Worm (Caenorhabditis elegans) whole organism, L1 larva: ENCODE results near the gene E01G4.6.
A peak's percentile ranks its signal among the peaks of the same experiment; 100 is the strongest.

Experiments
- C04F5.9 ChIP-seq: sonication (generic microtip); optimal IDR thresholded peaks from 2 replicates; lab custom pipeline; 2016; ENCODE audit warnings: missing genetic modification characterization, missing compliant biosample characterization
- F16B12.6 ChIP-seq: fragments of 150-350 bp; optimal IDR thresholded peaks from 2 replicates; lab custom pipeline; 2014; ENCODE audit warnings: missing biosample characterization, missing genetic modification characterization
- Y116A8C.19 ChIP-seq: sonication (generic microtip); optimal IDR thresholded peaks from 2 replicates; lab custom pipeline; 2016; ENCODE audit warnings: missing compliant biosample characterization, missing genetic modification characterization, borderline replicate concordance
- aha-1 ChIP-seq: fragments of 150-350 bp; optimal IDR thresholded peaks from 2 replicates; lab custom pipeline; 2014; ENCODE audit warnings: missing biosample characterization, missing genetic modification characterization
- ama-1 ChIP-seq: fragments of 150-350 bp; optimal IDR thresholded peaks from 2 replicates; lab custom pipeline; 2014
- blmp-1 ChIP-seq: fragments of 150-350 bp; optimal IDR thresholded peaks from 2 replicates; lab custom pipeline; 2014; ENCODE audit warnings: missing biosample characterization, missing genetic modification characterization
- ceh-8 ChIP-seq: fragments of 200-800 bp; sonication (Bioruptor generic); optimal IDR thresholded peaks from 2 replicates; lab custom pipeline; 2018; ENCODE audit warnings: mild to moderate bottlenecking, missing genetic modification characterization, moderate library complexity, missing compliant biosample characterization
- ceh-88 ChIP-seq: fragments of 200-800 bp; sonication (Bioruptor generic); IDR thresholded peaks from 2 replicates; pipeline ENCODE4 v1.3.6; 2022; ENCODE audit warnings: missing genetic modification characterization, missing compliant biosample characterization
- ceh-90 ChIP-seq: sonication (generic microtip); optimal IDR thresholded peaks from 2 replicates; lab custom pipeline; 2016; ENCODE audit warnings: missing genetic modification characterization, missing compliant biosample characterization
- dsc-1 ChIP-seq: sonication (generic microtip); optimal IDR thresholded peaks from 2 replicates; lab custom pipeline; 2016; ENCODE audit warnings: mild to moderate bottlenecking, missing genetic modification characterization, missing compliant biosample characterization
- efl-3 ChIP-seq: fragments of 200-800 bp; sonication (Bioruptor generic); optimal IDR thresholded peaks from 2 replicates; lab custom pipeline; 2018; ENCODE audit warnings: mild to moderate bottlenecking, missing genetic modification characterization, missing compliant biosample characterization
- egl-27 ChIP-seq, 2 experiments: fragments of 150-350 bp in 1 of 2; sonication (generic microtip); optimal IDR thresholded peaks; 3 replicates each; lab custom pipeline; 2017 to 2018; ENCODE audit warnings: missing biosample characterization in 2 of 2, missing genetic modification characterization in 2 of 2, missing genetic modification reagents in 2 of 2
- fkh-10 ChIP-seq: sonication (generic microtip); optimal IDR thresholded peaks from 2 replicates; lab custom pipeline; 2017; ENCODE audit warnings: missing biosample characterization, missing genetic modification reagents, missing genetic modification characterization
- fkh-4 ChIP-seq: sonication (generic microtip); optimal IDR thresholded peaks from 2 replicates; lab custom pipeline; 2016; ENCODE audit warnings: missing compliant biosample characterization, missing genetic modification characterization, borderline replicate concordance
- fos-1 ChIP-seq: fragments of 150-350 bp; optimal IDR thresholded peaks from 2 replicates; lab custom pipeline; 2014; ENCODE audit warnings: missing biosample characterization, missing genetic modification characterization
- hlh-17 ChIP-seq: fragments of 200-800 bp; sonication (Bioruptor generic); optimal IDR thresholded peaks from 2 replicates; lab custom pipeline; 2018; ENCODE audit warnings: missing genetic modification characterization, mild to moderate bottlenecking, missing compliant biosample characterization, moderate library complexity, borderline replicate concordance
- hpl-2 ChIP-seq: fragments of 150-350 bp; optimal IDR thresholded peaks from 2 replicates; lab custom pipeline; 2014; ENCODE audit warnings: missing biosample characterization, missing genetic modification reagents, missing genetic modification characterization
- irx-1 ChIP-seq: sonication (generic microtip); optimal IDR thresholded peaks from 2 replicates; lab custom pipeline; 2016; ENCODE audit warnings: missing genetic modification characterization, missing compliant biosample characterization
- jun-1 ChIP-seq: fragments of 150-350 bp; optimal IDR thresholded peaks from 2 replicates; lab custom pipeline; 2014; ENCODE audit warnings: missing biosample characterization, missing genetic modification reagents, missing genetic modification characterization
- lin-13 ChIP-seq: fragments of 150-350 bp; optimal IDR thresholded peaks from 2 replicates; lab custom pipeline; 2014; ENCODE audit warnings: missing biosample characterization, missing genetic modification reagents, missing genetic modification characterization
- lin-14 ChIP-seq: fragments of 200-800 bp; sonication (Bioruptor generic); optimal IDR thresholded peaks from 2 replicates; lab custom pipeline; 2018; ENCODE audit warnings: mild to moderate bottlenecking, missing genetic modification characterization, moderate library complexity, missing compliant biosample characterization
- lin-15B ChIP-seq: fragments of 150-350 bp; sonication (generic microtip); optimal IDR thresholded peaks from 3 replicates; lab custom pipeline; 2014; ENCODE audit warnings: missing biosample characterization, missing genetic modification characterization
- lin-35 ChIP-seq, 2 experiments: fragments of 150-350 bp; optimal IDR thresholded peaks; 2 replicates each; lab custom pipeline; 2014; ENCODE audit warnings: missing biosample characterization in 2 of 2, missing genetic modification characterization in 2 of 2, missing genetic modification reagents in 2 of 2
- lsy-2 ChIP-seq, 2 experiments: fragments of 150-350 bp; optimal IDR thresholded peaks; 2 replicates each; lab custom pipeline; 2014; ENCODE audit warnings: missing biosample characterization in 2 of 2, missing genetic modification characterization in 2 of 2
- mdl-1 ChIP-seq, 2 experiments: fragments of 150-350 bp; optimal IDR thresholded peaks; 2 replicates each; lab custom pipeline; 2014 to 2017; ENCODE audit warnings: missing biosample characterization in 2 of 2, missing genetic modification characterization in 2 of 2, inconsistent platforms in 1 of 2
- mef-2 ChIP-seq: fragments of 150-350 bp; optimal IDR thresholded peaks from 2 replicates; lab custom pipeline; 2014; ENCODE audit warnings: missing biosample characterization, missing genetic modification characterization
- mep-1 ChIP-seq: fragments of 150-350 bp; optimal IDR thresholded peaks from 2 replicates; lab custom pipeline; 2014; ENCODE audit warnings: missing biosample characterization, missing genetic modification characterization
- nhr-11 ChIP-seq: fragments of 150-350 bp; optimal IDR thresholded peaks from 2 replicates; lab custom pipeline; 2014; ENCODE audit warnings: missing biosample characterization, missing genetic modification characterization
- nhr-12 ChIP-seq: sonication (generic microtip); optimal IDR thresholded peaks from 2 replicates; lab custom pipeline; 2017; ENCODE audit warnings: missing biosample characterization, missing genetic modification characterization
- nhr-19 ChIP-seq: fragments of 200-800 bp; sonication (Bioruptor generic); conservative IDR thresholded peaks from 2 replicates; pipeline ENCODE4 v1.3.6; 2022; ENCODE audit warnings: missing genetic modification characterization, missing compliant biosample characterization
- nhr-20 ChIP-seq: sonication (generic microtip); optimal IDR thresholded peaks from 2 replicates; lab custom pipeline; 2016; ENCODE audit warnings: mild to moderate bottlenecking, missing genetic modification characterization, missing compliant biosample characterization
- nhr-237 ChIP-seq: fragments of 150-350 bp; optimal IDR thresholded peaks from 2 replicates; lab custom pipeline; 2014; ENCODE audit warnings: missing biosample characterization, missing genetic modification characterization
- nhr-28 ChIP-seq: fragments of 150-350 bp; optimal IDR thresholded peaks from 2 replicates; lab custom pipeline; 2014; ENCODE audit warnings: missing biosample characterization, missing genetic modification characterization
- nhr-47 ChIP-seq: sonication (generic microtip); optimal IDR thresholded peaks from 2 replicates; lab custom pipeline; 2016; ENCODE audit warnings: mild to moderate bottlenecking, missing genetic modification characterization, moderate library complexity, missing compliant biosample characterization
- nhr-71 ChIP-seq: sonication (generic microtip); optimal IDR thresholded peaks from 2 replicates; lab custom pipeline; 2016; ENCODE audit warnings: mild to moderate bottlenecking, missing genetic modification characterization, moderate library complexity, missing compliant biosample characterization
- nhr-76 ChIP-seq: sonication (generic microtip); optimal IDR thresholded peaks from 2 replicates; lab custom pipeline; 2017; ENCODE audit warnings: missing biosample characterization, missing genetic modification characterization
- nhr-77 ChIP-seq: fragments of 150-350 bp; optimal IDR thresholded peaks from 2 replicates; lab custom pipeline; 2014; ENCODE audit warnings: missing biosample characterization, missing genetic modification characterization
- nhr-85 ChIP-seq: sonication (generic microtip); peaks from one replicate; lab custom pipeline; 2016; ENCODE audit warnings: missing genetic modification characterization, inconsistent platforms, missing compliant biosample characterization
- nhr-90 ChIP-seq: sonication (generic microtip); optimal IDR thresholded peaks from 2 replicates; lab custom pipeline; 2016; ENCODE audit warnings: mild to moderate bottlenecking, missing genetic modification characterization, missing compliant biosample characterization; ENCODE audit not compliant: poor library complexity
- pag-3 ChIP-seq: sonication (generic microtip); optimal IDR thresholded peaks from 2 replicates; lab custom pipeline; 2017; ENCODE audit warnings: missing genetic modification characterization, mild to moderate bottlenecking, missing compliant biosample characterization, antibody characterized with exemption, borderline replicate concordance; ENCODE audit not compliant: insufficient read depth
- pax-3 ChIP-seq: fragments of 200-800 bp; sonication (Bioruptor generic); optimal IDR thresholded peaks from 2 replicates; lab custom pipeline; 2018; ENCODE audit warnings: mild to moderate bottlenecking, missing genetic modification characterization, moderate library complexity, missing compliant biosample characterization
- rnt-1 ChIP-seq: sonication (generic microtip); optimal IDR thresholded peaks from 2 replicates; lab custom pipeline; 2016; ENCODE audit warnings: mild to moderate bottlenecking, missing genetic modification characterization, moderate library complexity, missing compliant biosample characterization
- skn-1 ChIP-seq: fragments of 150-350 bp; optimal IDR thresholded peaks from 2 replicates; lab custom pipeline; 2014; ENCODE audit warnings: missing biosample characterization, missing genetic modification characterization
- snpc-4 ChIP-seq: fragments of 150-350 bp; optimal IDR thresholded peaks from 2 replicates; lab custom pipeline; 2014; ENCODE audit warnings: missing biosample characterization, missing genetic modification characterization
- snu-23 ChIP-seq: sonication (generic microtip); optimal IDR thresholded peaks from 2 replicates; lab custom pipeline; 2016; ENCODE audit warnings: missing genetic modification characterization, missing compliant biosample characterization
- swsn-7 ChIP-seq: sonication (generic microtip); optimal IDR thresholded peaks from 2 replicates; lab custom pipeline; 2016; ENCODE audit warnings: missing genetic modification characterization, missing compliant biosample characterization
- tbx-2 ChIP-seq: sonication (generic microtip); optimal IDR thresholded peaks from 2 replicates; lab custom pipeline; 2016; ENCODE audit warnings: missing genetic modification characterization, missing compliant biosample characterization
- tlp-1 ChIP-seq: fragments of 150-350 bp; optimal IDR thresholded peaks from 2 replicates; lab custom pipeline; 2014; ENCODE audit warnings: missing biosample characterization, missing genetic modification characterization
- unc-30 ChIP-seq: sonication (generic microtip); optimal IDR thresholded peaks from 2 replicates; lab custom pipeline; 2017; ENCODE audit warnings: missing biosample characterization, missing genetic modification characterization
- unc-62 ChIP-seq: fragments of 150-350 bp; optimal IDR thresholded peaks from 2 replicates; lab custom pipeline; 2014; ENCODE audit warnings: missing biosample characterization, missing genetic modification reagents, missing genetic modification characterization
- unc-98 ChIP-seq: fragments of 200-800 bp; sonication (Bioruptor generic); IDR thresholded peaks from 2 replicates; pipeline ENCODE4 v1.3.6; 2022; ENCODE audit warnings: missing genetic modification characterization, missing compliant biosample characterization
- vab-15 ChIP-seq: sonication (generic microtip); optimal IDR thresholded peaks from 2 replicates; lab custom pipeline; 2017; ENCODE audit warnings: missing genotype, mild to moderate bottlenecking, missing genetic modification characterization, missing compliant biosample characterization
- xbp-1 ChIP-seq: sonication (generic microtip); optimal IDR thresholded peaks from 2 replicates; lab custom pipeline; 2016; ENCODE audit warnings: missing genetic modification characterization, missing compliant biosample characterization
- zip-4 ChIP-seq: fragments of 200-800 bp; sonication (Bioruptor generic); optimal IDR thresholded peaks from 2 replicates; lab custom pipeline; 2018; ENCODE audit warnings: mild to moderate bottlenecking, missing genetic modification characterization, moderate library complexity, missing compliant biosample characterization
- ztf-4 ChIP-seq: fragments of 150-350 bp; optimal IDR thresholded peaks from 2 replicates; lab custom pipeline; 2014; ENCODE audit warnings: missing biosample characterization, missing genetic modification characterization

Gene E01G4.6

DNA sequence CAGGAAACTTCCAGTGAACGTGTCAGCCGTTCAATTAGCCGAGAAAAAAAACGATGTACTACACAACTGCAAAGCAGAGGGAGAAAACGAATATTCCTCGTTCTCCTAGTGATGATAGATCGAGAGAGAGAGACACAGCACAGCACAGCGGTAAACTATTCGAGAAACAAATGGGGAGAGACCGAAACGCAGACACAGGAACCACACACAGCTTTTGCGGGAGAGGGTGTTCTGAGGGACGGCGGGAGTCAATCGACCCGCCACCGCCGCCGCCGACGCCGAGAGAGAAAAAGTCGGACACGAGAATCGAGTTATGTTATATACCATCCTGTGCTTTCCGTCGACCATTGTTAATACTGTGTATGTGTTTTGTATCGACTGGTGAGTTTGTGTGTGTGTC is 25.6 kb upstream of the E01G4.6 start:
- no peak for TF ChIP-seq mef-2
- peak; percentile 83 for TF ChIP-seq lin-14 (GFP tag; lab: Kevin White, UChicago)
- no peak for TF ChIP-seq rnt-1 (tag; lab: Kevin White, UChicago)
- no peak for TF ChIP-seq hpl-2
- TF ChIP-seq nhr-12 (tag; lab: Kevin White, UChicago) = no peak
- TF ChIP-seq fkh-4 = no peak
- no peak for TF ChIP-seq ama-1 (lab: Kevin White, UChicago)
- TF ChIP-seq unc-62 = no peak
- TF ChIP-seq ceh-88 (GFP tag; lab: Robert Waterston, UW) = no peak
- no peak for TF ChIP-seq F16B12.6 (tag; lab: Kevin White, UChicago)
- no peak for TF ChIP-seq jun-1
- TF ChIP-seq hlh-17 (GFP tag; lab: Kevin White, UChicago) = no peak
- TF ChIP-seq snu-23 = peak; percentile 51
- no peak for TF ChIP-seq nhr-90 (tag; lab: Kevin White, UChicago)
- TF ChIP-seq C04F5.9 (tag; lab: Kevin White, UChicago) = no peak
- no peak for TF ChIP-seq xbp-1 (tag; lab: Kevin White, UChicago)
- TF ChIP-seq efl-3 (GFP tag; lab: Kevin White, UChicago) = no peak
- TF ChIP-seq Y116A8C.19 (tag; lab: Kevin White, UChicago) = no peak
- TF ChIP-seq nhr-47 (tag; lab: Kevin White, UChicago) = no peak
- TF ChIP-seq nhr-77 (tag; lab: Kevin White, UChicago) = peak; percentile 6
- no peak for TF ChIP-seq lin-13 (GFP tag; lab: Kevin White, UChicago)
- TF ChIP-seq skn-1 (tag; lab: Kevin White, UChicago) = peak; percentile 14
- TF ChIP-seq vab-15 = no peak
- peak; percentile 22 for TF ChIP-seq swsn-7 (tag; lab: Kevin White, UChicago)
- no peak for TF ChIP-seq zip-4 (GFP tag; lab: Kevin White, UChicago)
- TF ChIP-seq nhr-85 (tag; lab: Kevin White, UChicago) = no peak
- no peak for TF ChIP-seq nhr-76 (tag; lab: Kevin White, UChicago)
- TF ChIP-seq egl-27 (tag; optimal IDR thresholded peaks at IDR 0.05; lab: Kevin White, UChicago) = no peak
- TF ChIP-seq aha-1 = no peak
- no peak for TF ChIP-seq pax-3 (tag; lab: Kevin White, UChicago)
- TF ChIP-seq mdl-1 (tag; optimal IDR thresholded peaks at IDR 0.05; lab: Kevin White, UChicago) = peak in 1 of 2 experiments; percentile 22
- TF ChIP-seq lsy-2 (tag; optimal IDR thresholded peaks at IDR 0.05; lab: Kevin White, UChicago) = no peak
- TF ChIP-seq nhr-20 = peak; percentile 21
- TF ChIP-seq fkh-10 (GFP tag; lab: Kevin White, UChicago) = no peak
- TF ChIP-seq dsc-1 (tag; lab: Kevin White, UChicago) = no peak
- no peak for TF ChIP-seq lin-15B
- TF ChIP-seq nhr-11 (tag; lab: Kevin White, UChicago) = no peak
- TF ChIP-seq nhr-19 (GFP tag; lab: Robert Waterston, UW) = peak; percentile 18; the same call in 1 of the 2 replicates
- no peak for TF ChIP-seq ztf-4 (tag; lab: Kevin White, UChicago)
- no peak for TF ChIP-seq unc-30 (tag; lab: Kevin White, UChicago)
- peak in 1 of 2 experiments; percentile 10 for TF ChIP-seq lin-35 (GFP tag; optimal IDR thresholded peaks at IDR 0.05; lab: Kevin White, UChicago)
- no peak for TF ChIP-seq unc-98 (GFP tag; lab: Robert Waterston, UW)
- TF ChIP-seq snpc-4 (tag; lab: Kevin White, UChicago) = no peak
- TF ChIP-seq nhr-71 = no peak
- no peak for TF ChIP-seq nhr-28
- TF ChIP-seq nhr-237 (tag; lab: Kevin White, UChicago) = no peak
- no peak for TF ChIP-seq blmp-1
- TF ChIP-seq tbx-2 = peak; percentile 13
- TF ChIP-seq mep-1 (tag; lab: Kevin White, UChicago) = peak; percentile 3
- TF ChIP-seq fos-1 (tag; lab: Kevin White, UChicago) = no peak
- no peak for TF ChIP-seq pag-3 (tag; lab: Kevin White, UChicago)
- no peak for TF ChIP-seq ceh-90 (tag; lab: Kevin White, UChicago)
- no peak for TF ChIP-seq irx-1 (tag; lab: Kevin White, UChicago)
- TF ChIP-seq tlp-1 = no peak
- TF ChIP-seq ceh-8 (GFP tag; lab: Kevin White, UChicago) = no peak
